Fruit fly (Drosophila melanogaster): ENCODE measurements around the gene Amt.

Gene Amt

DNA sequence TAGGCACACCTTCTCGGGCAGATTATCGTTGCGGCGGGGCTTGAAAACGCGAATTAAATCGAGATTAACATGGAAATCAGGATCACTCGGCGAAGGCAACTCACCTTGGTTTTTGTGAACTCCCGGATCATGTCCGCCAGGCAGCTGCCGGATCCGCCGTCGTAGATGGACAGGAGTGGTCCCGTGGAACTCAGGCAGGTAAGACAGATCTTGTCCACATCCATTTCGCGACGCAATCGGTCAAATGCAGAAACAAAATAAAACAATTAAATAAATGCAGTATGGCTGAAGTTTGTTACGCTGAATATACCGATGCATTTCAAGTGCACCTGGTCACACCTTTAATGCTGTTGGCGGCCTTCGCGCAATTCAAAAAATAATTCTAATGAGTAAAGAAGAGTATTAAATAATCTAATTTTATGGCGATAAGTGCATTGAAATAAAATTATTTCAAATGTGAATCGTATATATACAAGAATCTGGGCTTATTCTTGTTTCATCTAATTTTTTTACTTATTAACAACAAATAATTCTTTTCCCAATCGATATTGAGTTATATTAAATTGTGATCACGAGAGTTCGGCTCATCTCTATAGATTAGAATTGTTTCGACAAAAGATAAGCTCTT lies 35.5 kb downstream of the Amt start, which contains the start of the genes CG6654 and CG4210 (continued):
- peak; percentile 98 for TF ChIP-seq stwl (tag; optimal IDR thresholded peaks at IDR 0.05)
- peak; percentile 78 for TF ChIP-seq BEAF-32 (GFP tag; optimal IDR thresholded peaks at IDR 0.05)
- TF ChIP-seq gce (GFP tag; IDR thresholded peaks at IDR 0.05): no peak
- peak; percentile 14 for TF ChIP-seq Max (GFP tag; optimal IDR thresholded peaks at IDR 0.05)
- no peak for TF ChIP-seq CG13894 (tag; optimal IDR thresholded peaks at IDR 0.05)
- no peak for TF ChIP-seq Poxn (GFP tag; IDR thresholded peaks at IDR 0.05)
- peak; percentile 20 for TF ChIP-seq CG15479 (GFP tag; optimal IDR thresholded peaks at IDR 0.05)
- peak; percentile 67 for TF ChIP-seq pzg (GFP tag; optimal IDR thresholded peaks at IDR 0.05)
- no peak for TF ChIP-seq Neu2 (GFP tag; optimal IDR thresholded peaks at IDR 0.05; ENCODE audit: borderline replicate concordance)
- TF ChIP-seq CG2889 (GFP tag; IDR thresholded peaks at IDR 0.05): no peak
- no peak for TF ChIP-seq CG12942 (GFP tag; optimal IDR thresholded peaks at IDR 0.05)
- TF ChIP-seq CG11696 (GFP tag; IDR thresholded peaks at IDR 0.05): no peak
- no peak for TF ChIP-seq ewg (GFP tag; optimal IDR thresholded peaks at IDR 0.05)
- TF ChIP-seq CG4820 (GFP tag; optimal IDR thresholded peaks at IDR 0.05): no peak
- TF ChIP-seq CG15011 (GFP tag; optimal IDR thresholded peaks at IDR 0.05): no peak
- TF ChIP-seq CG10267 (tag; optimal IDR thresholded peaks at IDR 0.05): peak; percentile 58
- peak; percentile 69 for TF ChIP-seq CG3995 (GFP tag; optimal IDR thresholded peaks at IDR 0.05)
- no peak for TF ChIP-seq Meics (GFP tag; optimal IDR thresholded peaks at IDR 0.05)
- peak; percentile 3 for TF ChIP-seq NfI (GFP tag; optimal IDR thresholded peaks at IDR 0.05)
- no peak for TF ChIP-seq eyg (GFP tag; optimal IDR thresholded peaks at IDR 0.05)
- no peak for TF ChIP-seq ssp (GFP tag; IDR thresholded peaks at IDR 0.05)
- TF ChIP-seq CG6683 (GFP tag; optimal IDR thresholded peaks at IDR 0.05): no peak
- TF ChIP-seq gro (GFP tag; optimal IDR thresholded peaks at IDR 0.05): peak; percentile 33
- TF ChIP-seq trem (tag; optimal IDR thresholded peaks at IDR 0.05): peak; percentile 59
- TF ChIP-seq H2.0 (GFP tag; IDR thresholded peaks at IDR 0.05): no peak
- TF ChIP-seq Kr (GFP tag; optimal IDR thresholded peaks at IDR 0.05): no peak
- no peak for TF ChIP-seq CG17612 (GFP tag; IDR thresholded peaks at IDR 0.05)
- peak; percentile 52 for TF ChIP-seq MBD-R2 (GFP tag; IDR thresholded peaks at IDR 0.05)
- TF ChIP-seq CG10959 (GFP tag; IDR thresholded peaks at IDR 0.05): no peak
- no peak for TF ChIP-seq Dip3 (GFP tag; optimal IDR thresholded peaks at IDR 0.05)
- TF ChIP-seq Blimp-1 (GFP tag; optimal IDR thresholded peaks at IDR 0.05): no peak
- peak; percentile 28 for TF ChIP-seq CG4328 (GFP tag; optimal IDR thresholded peaks at IDR 0.05)
- TF ChIP-seq sens (GFP tag): peak; percentile 85
- no peak for TF ChIP-seq zf30C (GFP tag; optimal IDR thresholded peaks at IDR 0.05)
- TF ChIP-seq B-H2 (GFP tag; optimal IDR thresholded peaks at IDR 0.05): peak; percentile 38
- TF ChIP-seq ap (GFP tag; IDR thresholded peaks at IDR 0.05): no peak
- TF ChIP-seq CG11085 (GFP tag; IDR thresholded peaks at IDR 0.05): no peak
- TF ChIP-seq HLH3B (GFP tag; IDR thresholded peaks at IDR 0.05): no peak
- TF ChIP-seq D19A (tag; optimal IDR thresholded peaks at IDR 0.05): no peak
- peak; percentile 51; the same call in 1 of the 2 replicates for TF ChIP-seq unc-4 (GFP tag; IDR thresholded peaks at IDR 0.05; ENCODE audit: partially characterized antibody)
- TF ChIP-seq CG2202 (tag; optimal IDR thresholded peaks at IDR 0.05): no peak
- no peak for TF ChIP-seq vfl (GFP tag; optimal IDR thresholded peaks at IDR 0.05)
- no peak for TF ChIP-seq odd (GFP tag; optimal IDR thresholded peaks at IDR 0.05)
- TF ChIP-seq Hsf (GFP tag; optimal IDR thresholded peaks at IDR 0.05): peak; percentile 0
- TF ChIP-seq sd (tag; optimal IDR thresholded peaks at IDR 0.05): no peak
- no peak for TF ChIP-seq CG7556 (GFP tag; optimal IDR thresholded peaks at IDR 0.05)
- TF ChIP-seq CG30403 (GFP tag; optimal IDR thresholded peaks at IDR 0.05): no peak
- TF ChIP-seq CG17568 (GFP tag; optimal IDR thresholded peaks at IDR 0.05): no peak
- TF ChIP-seq CG15601 (tag; optimal IDR thresholded peaks at IDR 0.05): peak; percentile 26
- no peak for TF ChIP-seq lab (GFP tag; optimal IDR thresholded peaks at IDR 0.05)
- TF ChIP-seq C15 (GFP tag; IDR thresholded peaks at IDR 0.05): no peak

Data from whole organism, embryonic.